Worm (Caenorhabditis elegans): ENCODE measurements around the gene C45H4.13.

DNA sequence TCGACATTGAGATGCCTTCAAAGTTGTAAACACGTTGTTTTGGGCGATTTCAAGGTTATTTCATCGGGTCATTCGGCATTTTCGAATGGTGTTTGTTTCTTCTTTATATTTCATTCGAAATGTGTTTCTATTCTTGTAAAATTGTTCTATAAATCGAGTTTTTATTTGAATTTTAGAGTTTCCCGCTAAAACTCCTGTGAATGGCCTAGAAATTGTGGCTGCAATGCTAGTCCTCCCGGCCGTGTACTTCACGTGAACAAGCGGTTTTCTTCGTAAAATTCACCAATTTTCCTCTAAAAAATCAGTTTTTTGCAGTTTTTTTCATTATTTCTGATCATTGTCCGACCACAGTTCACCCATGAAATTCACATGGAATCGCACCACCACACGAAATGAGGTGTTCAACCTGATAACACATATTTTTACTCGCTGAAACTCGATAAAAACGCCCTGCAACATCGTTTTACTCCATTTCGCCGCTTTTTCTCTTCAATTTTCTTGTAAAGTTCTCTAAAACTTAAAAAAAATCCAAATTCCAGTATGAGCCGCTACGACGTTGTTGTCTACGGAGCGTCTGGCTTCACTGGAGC lies 23.7 kb downstream of the C45H4.13 start, which contains the start of gene ldp-1:
- TF ChIP-seq Y79H2A.3 (GFP tag; conservative IDR thresholded peaks at IDR 0.05) (no peak), nhr-90 (tag; optimal IDR thresholded peaks at IDR 0.05) (no peak), sdz-38 (tag; optimal IDR thresholded peaks at IDR 0.05) (no peak), tlf-1 (GFP tag; optimal IDR thresholded peaks at IDR 0.05) (no peak), lag-1 (GFP tag; IDR thresholded peaks at IDR 0.05) (no peak), ztf-3 (GFP tag; optimal IDR thresholded peaks at IDR 0.05) (no peak), mes-4 (tag; optimal IDR thresholded peaks at IDR 0.05) (no peak)
